Fruit fly (Drosophila melanogaster) whole organism: Measurements from ENCODE around the gene Cyp318a1.

Experiments used
- CG8478 ChIP-seq: fragments of >200 bp; optimal IDR thresholded peaks from 2 replicates; lab custom pipeline; 2018; ENCODE audit warnings: inconsistent platforms
- Dll ChIP-seq: fragments of >200 bp; optimal IDR thresholded peaks from 2 replicates; lab custom pipeline; 2017
- EcR ChIP-seq, 2 experiments: fragments of >200 bp; optimal IDR thresholded peaks; 2 replicates each; lab custom pipeline; 2017; ENCODE audit warnings: missing biosample characterization in 2 of 2, missing genetic modification characterization in 2 of 2, missing genetic modification reagents in 2 of 2
- pan ChIP-seq: fragments of >200 bp; optimal IDR thresholded peaks from 2 replicates; lab custom pipeline; 2017
- psq ChIP-seq: fragments of >200 bp; optimal IDR thresholded peaks from 2 replicates; lab custom pipeline; 2017
- usp ChIP-seq: fragments of >200 bp; optimal IDR thresholded peaks from 2 replicates; lab custom pipeline; 2017; ENCODE audit warnings: missing biosample characterization, missing genetic modification characterization, mixed read lengths

DNA sequence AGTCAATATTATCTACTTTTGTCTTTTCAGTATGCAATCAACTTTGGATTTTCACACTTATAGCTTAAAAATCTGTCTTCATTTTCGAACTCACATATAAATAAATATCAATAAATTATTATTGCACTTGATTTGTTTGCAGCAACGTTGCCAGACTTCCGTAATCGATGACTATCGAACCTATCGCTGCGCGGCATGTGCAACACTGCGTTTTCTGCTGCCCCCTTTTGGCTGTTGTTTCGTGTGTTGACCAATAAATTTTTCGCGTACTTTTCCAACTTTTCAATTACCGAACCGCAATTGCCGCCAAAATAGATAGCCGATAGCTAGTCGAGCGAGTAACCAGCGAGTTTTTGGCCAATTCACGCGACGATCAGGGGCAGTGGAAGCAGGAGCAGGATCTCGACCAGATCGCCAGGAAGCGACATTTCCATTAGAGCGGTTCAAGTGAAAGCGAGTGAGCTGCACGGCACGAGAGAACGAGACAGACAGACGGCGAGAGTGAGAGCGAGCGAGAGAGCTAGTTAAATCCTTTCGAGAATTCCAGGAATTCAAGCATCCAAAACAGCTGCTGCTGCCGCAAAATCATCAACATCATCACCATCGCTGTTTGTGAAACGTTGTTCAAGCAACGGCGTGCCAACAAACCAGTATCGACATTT is 13.9 kb upstream of the Cyp318a1 start, which contains the start of gene Lsm12a:
- TF ChIP-seq pan (lab: Kevin White, UChicago) (no peak), Dll (lab: Kevin White, UChicago) (no peak), psq (lab: Kevin White, UChicago) (no peak), CG8478 (lab: Kevin White, UChicago) (peak; percentile 13), EcR (GFP tag; optimal IDR thresholded peaks at IDR 0.05; lab: Kevin White, UChicago) (no peak), usp (GFP tag; lab: Kevin White, UChicago) (no peak)
